Fruit fly (Drosophila melanogaster) whole organism, embryonic: ENCODE measurements around the gene bt.

Source experiments
- Atf-2 ChIP-seq: fragments of 200-800 bp; sonication (Bioruptor generic); optimal IDR thresholded peaks from 2 replicates; lab custom pipeline; 2016; ENCODE audit warnings: missing biosample characterization, missing genetic modification characterization
- Atf3 ChIP-seq: fragments of 200-800 bp; sonication (Bioruptor generic); optimal IDR thresholded peaks from 3 replicates; lab custom pipeline; 2016; ENCODE audit warnings: missing biosample characterization, missing genetic modification characterization
- CG11456 ChIP-seq: fragments of 200-800 bp; sonication (Bioruptor generic); IDR thresholded peaks from 3 replicates; pipeline ENCODE4 v1.3.6; 2022; ENCODE audit warnings: missing biosample characterization, missing genetic modification characterization
- CG13123 ChIP-seq: fragments of 200-800 bp; sonication (Bioruptor generic); optimal IDR thresholded peaks from 2 replicates; lab custom pipeline; 2016; ENCODE audit warnings: missing biosample characterization, missing genetic modification characterization
- CG13296 ChIP-seq: fragments of 200-800 bp; sonication (Bioruptor generic); optimal IDR thresholded peaks from 3 replicates; lab custom pipeline; 2018; ENCODE audit warnings: missing biosample characterization, mild to moderate bottlenecking, missing genetic modification characterization
- CG13894 ChIP-seq: fragments of 200-800 bp; sonication (Bioruptor generic); optimal IDR thresholded peaks from 3 replicates; lab custom pipeline; 2018; ENCODE audit warnings: missing biosample characterization, mild to moderate bottlenecking, missing genetic modification characterization, moderate library complexity
- CG1602 ChIP-seq: fragments of 200-800 bp; sonication (Bioruptor generic); optimal IDR thresholded peaks from 3 replicates; lab custom pipeline; 2016; ENCODE audit warnings: missing biosample characterization, missing genetic modification characterization
- CG17612 ChIP-seq: fragments of 200-800 bp; sonication (Bioruptor generic); IDR thresholded peaks from 2 replicates; pipeline ENCODE4 v1.3.6; 2022; ENCODE audit warnings: missing biosample characterization, missing genetic modification characterization
- CG30020 ChIP-seq: fragments of 200-800 bp; optimal IDR thresholded peaks from 2 replicates; lab custom pipeline; 2019; ENCODE audit warnings: missing biosample characterization, mild to moderate bottlenecking, missing genetic modification characterization, moderate library complexity
- CG3407 ChIP-seq: fragments of 200-800 bp; sonication (Bioruptor generic); optimal IDR thresholded peaks from 2 replicates; lab custom pipeline; 2018; ENCODE audit warnings: missing biosample characterization, mild to moderate bottlenecking, missing genetic modification characterization
- CG3838 ChIP-seq: fragments of 200-800 bp; sonication (Bioruptor generic); optimal IDR thresholded peaks from 3 replicates; lab custom pipeline; 2016; ENCODE audit warnings: missing biosample characterization, missing genetic modification characterization
- CG3847 ChIP-seq: fragments of 200-800 bp; sonication (Bioruptor generic); IDR thresholded peaks from 2 replicates; pipeline ENCODE4 v1.3.6; 2022; ENCODE audit warnings: missing biosample characterization, missing genetic modification characterization
- CG6854 ChIP-seq: fragments of 200-800 bp; sonication (Bioruptor generic); optimal IDR thresholded peaks from 3 replicates; lab custom pipeline; 2017; ENCODE audit warnings: missing biosample characterization, mild to moderate bottlenecking, missing genetic modification characterization
- CG8388 ChIP-seq: fragments of 200-800 bp; sonication (Bioruptor generic); optimal IDR thresholded peaks from 2 replicates; lab custom pipeline; 2019; ENCODE audit warnings: missing biosample characterization, mild to moderate bottlenecking, missing genetic modification characterization, moderate library complexity
- Dip3 ChIP-seq: fragments of 200-800 bp; sonication (Bioruptor generic); optimal IDR thresholded peaks from 3 replicates; lab custom pipeline; 2016; ENCODE audit warnings: missing biosample characterization, missing genetic modification characterization
- Fer1 ChIP-seq: fragments of 200-800 bp; sonication (Bioruptor generic); optimal IDR thresholded peaks from 2 replicates; lab custom pipeline; 2017; ENCODE audit warnings: missing biosample characterization, mild to moderate bottlenecking, missing genetic modification characterization
- GATAe ChIP-seq: fragments of 200-800 bp; sonication (Bioruptor generic); conservative IDR thresholded peaks from 2 replicates; pipeline ENCODE4 v1.3.6; 2022; ENCODE audit warnings: missing biosample characterization, missing genetic modification characterization
- Hmx ChIP-seq: fragments of 200-800 bp; sonication (Bioruptor generic); optimal IDR thresholded peaks from 2 replicates; lab custom pipeline; 2016; ENCODE audit warnings: missing biosample characterization, missing genetic modification characterization
- Hr3 ChIP-seq: fragments of 200-800 bp; sonication (Bioruptor generic); optimal IDR thresholded peaks from 3 replicates; lab custom pipeline; 2016; ENCODE audit warnings: missing biosample characterization, missing genetic modification characterization
- Hr39 ChIP-seq: fragments of >200 bp; optimal IDR thresholded peaks from 2 replicates; lab custom pipeline; 2017
- Hr78 ChIP-seq, 2 experiments: fragments of 200-800 bp in 1 of 2; fragments of >200 bp in 1 of 2; sonication (Bioruptor generic) in 1 of 2; optimal IDR thresholded peaks; 2 replicates each; lab custom pipeline; 2017 to 2019; ENCODE audit warnings: missing biosample characterization in 2 of 2, missing genetic modification characterization in 2 of 2, mild to moderate bottlenecking in 1 of 2, moderate library complexity in 1 of 2
- Hsf ChIP-seq: fragments of 200-800 bp; sonication (Bioruptor generic); optimal IDR thresholded peaks from 3 replicates; lab custom pipeline; 2016; ENCODE audit warnings: missing biosample characterization, missing genetic modification characterization
- Kr ChIP-seq: fragments of 200-800 bp; sonication (Bioruptor generic); optimal IDR thresholded peaks from 2 replicates; lab custom pipeline; 2017; ENCODE audit warnings: missing biosample characterization, mild to moderate bottlenecking, missing genetic modification characterization
- Mes4 ChIP-seq: fragments of 200-800 bp; sonication (Bioruptor generic); optimal IDR thresholded peaks from 2 replicates; lab custom pipeline; 2016; ENCODE audit warnings: missing biosample characterization, missing genetic modification characterization
- NC2β ChIP-seq: fragments of 200-800 bp; sonication (Bioruptor generic); optimal IDR thresholded peaks from 2 replicates; lab custom pipeline; 2016; ENCODE audit warnings: missing biosample characterization, missing genetic modification characterization
- NFAT ChIP-seq: fragments of 200-800 bp; sonication (Bioruptor generic); IDR thresholded peaks from 2 replicates; pipeline ENCODE4 v1.3.6; 2022; ENCODE audit warnings: missing biosample characterization, missing genetic modification characterization
- Rx ChIP-seq: fragments of 200-800 bp; sonication (Bioruptor generic); IDR thresholded peaks from 2 replicates; pipeline ENCODE4 v1.3.6; 2022; ENCODE audit warnings: missing biosample characterization, missing genetic modification characterization
- Scr ChIP-seq: fragments of 200-800 bp; sonication (Bioruptor generic); IDR thresholded peaks from 2 replicates; pipeline ENCODE4 v1.3.6; 2022; ENCODE audit warnings: missing biosample characterization, missing genetic modification characterization; ENCODE audit not compliant: partially characterized antibody
- Sry-β ChIP-seq: fragments of 200-800 bp; sonication (Bioruptor generic); optimal IDR thresholded peaks from 2 replicates; lab custom pipeline; 2018; ENCODE audit warnings: missing biosample characterization, mild to moderate bottlenecking, missing genetic modification characterization, moderate library complexity
- Xrp1 ChIP-seq: fragments of 200-800 bp; sonication (Bioruptor generic); IDR thresholded peaks from 2 replicates; pipeline ENCODE4 v1.3.6; 2022; ENCODE audit warnings: missing biosample characterization, missing genetic modification characterization
- al ChIP-seq: fragments of 200-800 bp; sonication (Bioruptor generic); IDR thresholded peaks from 2 replicates; pipeline ENCODE4 v1.3.6; 2022; ENCODE audit warnings: missing biosample characterization, missing genetic modification characterization
- ase ChIP-seq: fragments of 200-800 bp; sonication (Bioruptor generic); IDR thresholded peaks from 3 replicates; pipeline ENCODE4 v1.3.6; 2022; ENCODE audit warnings: missing biosample characterization, missing genetic modification characterization
- bsh ChIP-seq, 2 experiments: fragments of 200-800 bp; sonication (Bioruptor generic); optimal IDR thresholded peaks; 2 replicates each; lab custom pipeline; 2017 to 2018; ENCODE audit warnings: mild to moderate bottlenecking in 2 of 2, missing biosample characterization in 2 of 2, missing genetic modification characterization in 2 of 2, moderate library complexity in 1 of 2
- dati ChIP-seq: fragments of 200-800 bp; sonication (Bioruptor generic); IDR thresholded peaks from 2 replicates; pipeline ENCODE4 v1.3.6; 2022; ENCODE audit warnings: missing biosample characterization, missing genetic modification characterization
- dm ChIP-seq: fragments of 200-800 bp; sonication (Bioruptor generic); optimal IDR thresholded peaks from 3 replicates; lab custom pipeline; 2016; ENCODE audit warnings: missing biosample characterization, missing genetic modification characterization
- fd3F ChIP-seq: fragments of 200-800 bp; sonication (Bioruptor generic); optimal IDR thresholded peaks from 2 replicates; lab custom pipeline; 2018; ENCODE audit warnings: missing biosample characterization, mild to moderate bottlenecking, missing genetic modification characterization, moderate library complexity
- grn ChIP-seq: fragments of 200-800 bp; sonication (Bioruptor generic); optimal IDR thresholded peaks from 3 replicates; lab custom pipeline; 2017; ENCODE audit warnings: missing biosample characterization, missing genetic modification characterization
- gt ChIP-seq: fragments of 200-800 bp; sonication (Bioruptor generic); IDR thresholded peaks from 2 replicates; pipeline ENCODE4 v1.3.6; 2022; ENCODE audit warnings: missing biosample characterization, missing genetic modification characterization
- insv ChIP-seq, 2 experiments: fragments of 200-800 bp; sonication (Bioruptor generic); optimal IDR thresholded peaks; 3 replicates each; lab custom pipeline; 2016 to 2018; ENCODE audit warnings: missing biosample characterization in 2 of 2, missing genetic modification characterization in 2 of 2
- jing ChIP-seq: fragments of 200-800 bp; sonication (Bioruptor generic); optimal IDR thresholded peaks from 2 replicates; lab custom pipeline; 2018; ENCODE audit warnings: missing biosample characterization, mild to moderate bottlenecking, missing genetic modification characterization
- kah ChIP-seq: fragments of 200-800 bp; sonication (Bioruptor generic); optimal IDR thresholded peaks from 2 replicates; lab custom pipeline; 2018; ENCODE audit warnings: missing biosample characterization, mild to moderate bottlenecking, missing genetic modification characterization
- lilli ChIP-seq: fragments of 200-800 bp; sonication (Bioruptor generic); optimal IDR thresholded peaks from 3 replicates; lab custom pipeline; 2016; ENCODE audit warnings: missing biosample characterization, missing genetic modification characterization
- pan ChIP-seq, 4 experiments: fragments of >200 bp in 3 of 4; fragments of 200-800 bp in 1 of 4; sonication (Bioruptor generic) in 1 of 4; optimal IDR thresholded peaks in 3 of 4; IDR thresholded peaks in 1 of 4; 2 replicates each; pipeline versions ENCODE4 v1.3.6 to Lab custom; 2017 to 2022; ENCODE audit warnings: missing biosample characterization in 2 of 4, missing genetic modification characterization in 2 of 4, mixed read lengths in 1 of 4
- scrt ChIP-seq: fragments of 200-800 bp; sonication (Bioruptor generic); optimal IDR thresholded peaks from 2 replicates; lab custom pipeline; 2018; ENCODE audit warnings: missing biosample characterization, mild to moderate bottlenecking, missing genetic modification characterization, moderate library complexity
- sd ChIP-seq: fragments of 200-800 bp; sonication (Bioruptor generic); optimal IDR thresholded peaks from 3 replicates; lab custom pipeline; 2018; ENCODE audit warnings: missing biosample characterization, mild to moderate bottlenecking, missing genetic modification characterization, moderate library complexity
- sob ChIP-seq: fragments of 200-800 bp; sonication (Bioruptor generic); IDR thresholded peaks from 2 replicates; pipeline ENCODE4 v1.3.6; 2022; ENCODE audit warnings: missing biosample characterization, missing genetic modification characterization
- tin ChIP-seq: fragments of 200-800 bp; sonication (Bioruptor generic); optimal IDR thresholded peaks from 3 replicates; lab custom pipeline; 2016; ENCODE audit warnings: missing biosample characterization, missing genetic modification characterization
- wor ChIP-seq: fragments of 200-800 bp; sonication (Bioruptor generic); IDR thresholded peaks from 2 replicates; pipeline ENCODE4 v1.3.6; 2022; ENCODE audit warnings: missing biosample characterization, missing genetic modification characterization

Gene bt

dm6 chr4:807422-808391 is 83.5 kb downstream of the bt start (continued):
- TF ChIP-seq Hmx (GFP tag; lab: Kevin White, UChicago) (peak; percentile 42), Hr39 (lab: Kevin White, UChicago) (no peak), Mes4 (peak; percentile 72), ase (GFP tag; lab: Robert Waterston, UW) (peak; percentile 33; the same call in 1 of the 3 replicates), GATAe (GFP tag; lab: Robert Waterston, UW) (0 out of 2 replicates have a peak, but pooled peaks have one; percentile 16), CG30020 (tag; lab: Kevin White, UChicago) (no peak), grn (GFP tag; lab: Kevin White, UChicago) (peak; percentile 27), sd (tag; lab: Kevin White, UChicago) (no peak), kah (GFP tag; lab: Kevin White, UChicago) (peak; percentile 62), Kr (GFP tag; lab: Kevin White, UChicago) (no peak), insv (GFP tag; optimal IDR thresholded peaks at IDR 0.05; lab: Kevin White, UChicago) (peak in 1 of 2 experiments; percentile 54), Hr78 (GFP tag; optimal IDR thresholded peaks at IDR 0.05; lab: Kevin White, UChicago) (no peak), CG13894 (tag; lab: Kevin White, UChicago) (no peak), Atf3 (GFP tag; lab: Kevin White, UChicago) (peak; percentile 88), tin (GFP tag; lab: Kevin White, UChicago) (peak; percentile 80), CG1602 (peak; percentile 91), Hsf (GFP tag; lab: Kevin White, UChicago) (peak; percentile 92), NFAT (no peak), CG3407 (GFP tag; lab: Kevin White, UChicago) (peak; percentile 77), fd3F (GFP tag; lab: Kevin White, UChicago) (peak; percentile 64), CG17612 (GFP tag; lab: Robert Waterston, UW) (no peak), sob (GFP tag; lab: Robert Waterston, UW) (no peak), bsh (GFP tag; optimal IDR thresholded peaks at IDR 0.05; lab: Kevin White, UChicago) (peak; percentile 83 to 85), dati (GFP tag; lab: Robert Waterston, UW) (0 out of 2 replicates have a peak, but pooled peaks have one; percentile 35), jing (no peak), wor (GFP tag; lab: Robert Waterston, UW) (peak; percentile 81), Sry-β (no peak), gt (no peak; the same call in none of the 2 replicates), CG11456 (no peak), Scr (GFP tag; lab: Robert Waterston, UW) (0 out of 2 replicates have a peak, but pooled peaks have one; percentile 10), pan (optimal IDR thresholded peaks at IDR 0.05; lab: Kevin White, UChicago) (no peak), pan (GFP tag; optimal IDR thresholded peaks at IDR 0.05 in 1 of 2, IDR thresholded peaks at IDR 0.05 in 1 of 2) (peak in 1 of 2 experiments; percentile 73), scrt (GFP tag; lab: Kevin White, UChicago) (peak; percentile 38), CG3847 (peak; percentile 48; the same call in 1 of the 2 replicates), CG3838 (GFP tag; lab: Kevin White, UChicago) (peak; percentile 28), Fer1 (GFP tag; lab: Kevin White, UChicago) (no peak), Rx (GFP tag; lab: Robert Waterston, UW) (peak; percentile 50; the same call in 1 of the 2 replicates), lilli (GFP tag; lab: Kevin White, UChicago) (peak; percentile 86), NC2β (GFP tag; lab: Kevin White, UChicago) (peak; percentile 78), Hr3 (GFP tag; lab: Kevin White, UChicago) (peak; percentile 85), Xrp1 (peak; percentile 79), CG6854 (GFP tag; lab: Kevin White, UChicago) (peak; percentile 80), Atf-2 (GFP tag; lab: Kevin White, UChicago) (peak; percentile 88), CG13123 (GFP tag; lab: Kevin White, UChicago) (peak; percentile 9), al (GFP tag; lab: Robert Waterston, UW) (peak; percentile 70; the same call in 1 of the 2 replicates), dm (peak; percentile 51), CG8388 (GFP tag; lab: Kevin White, UChicago) (peak; percentile 79), CG13296 (GFP tag; lab: Kevin White, UChicago) (peak; percentile 78), Dip3 (peak; percentile 52)
